Fruit fly (Drosophila melanogaster) whole organism, embryonic: Measurements from ENCODE around the gene CG34176.
A peak's percentile ranks its signal among the peaks of the same experiment; 100 is the strongest.

ENCODE experiments used
- ATbp ChIP-seq: fragments of 200-800 bp; sonication (Bioruptor generic); optimal IDR thresholded peaks from 2 replicates; lab custom pipeline; 2017; ENCODE audit warnings: missing biosample characterization, mild to moderate bottlenecking, missing genetic modification characterization, missing genetic modification reagents
- Abd-B ChIP-seq: fragments of 200-800 bp; sonication (Bioruptor generic); optimal IDR thresholded peaks from 2 replicates; lab custom pipeline; 2018; ENCODE audit warnings: missing biosample characterization, mild to moderate bottlenecking, missing genetic modification characterization, moderate library complexity
- CG1024 ChIP-seq: fragments of 200-800 bp; sonication (Bioruptor generic); IDR thresholded peaks from 2 replicates; pipeline ENCODE4 v1.3.6; 2022; ENCODE audit warnings: missing biosample characterization, missing genetic modification characterization
- CG10431 ChIP-seq: fragments of 200-800 bp; sonication (Bioruptor generic); optimal IDR thresholded peaks from 3 replicates; lab custom pipeline; 2018; ENCODE audit warnings: missing biosample characterization, mild to moderate bottlenecking, missing genetic modification characterization
- CG10543 ChIP-seq: fragments of 200-800 bp; sonication (Bioruptor generic); optimal IDR thresholded peaks from 3 replicates; lab custom pipeline; 2017; ENCODE audit warnings: missing biosample characterization, mild to moderate bottlenecking, missing genetic modification characterization, moderate library complexity
- CG11723 ChIP-seq: fragments of 200-800 bp; sonication (Bioruptor generic); optimal IDR thresholded peaks from 2 replicates; lab custom pipeline; 2017; ENCODE audit warnings: missing biosample characterization, mild to moderate bottlenecking, missing genetic modification characterization
- CG12769 ChIP-seq: fragments of 200-800 bp; sonication (Bioruptor generic); optimal IDR thresholded peaks from 2 replicates; lab custom pipeline; 2019; ENCODE audit warnings: missing biosample characterization, mild to moderate bottlenecking, missing genetic modification characterization, moderate library complexity
- CG13894 ChIP-seq: fragments of 200-800 bp; sonication (Bioruptor generic); optimal IDR thresholded peaks from 3 replicates; lab custom pipeline; 2018; ENCODE audit warnings: missing biosample characterization, mild to moderate bottlenecking, missing genetic modification characterization, moderate library complexity
- CG15479 ChIP-seq: fragments of 200-800 bp; sonication (Bioruptor generic); optimal IDR thresholded peaks from 3 replicates; lab custom pipeline; 2019; ENCODE audit warnings: missing biosample characterization, mild to moderate bottlenecking, missing genetic modification characterization, moderate library complexity
- CG15696 ChIP-seq: fragments of 200-800 bp; sonication (Bioruptor generic); optimal IDR thresholded peaks from 2 replicates; lab custom pipeline; 2019; ENCODE audit warnings: missing biosample characterization, mild to moderate bottlenecking, missing genetic modification characterization, moderate library complexity
- CG16815 ChIP-seq: fragments of 200-800 bp; sonication (Bioruptor generic); optimal IDR thresholded peaks from 3 replicates; lab custom pipeline; 2017; ENCODE audit warnings: missing biosample characterization, mild to moderate bottlenecking, missing genetic modification characterization
- CG2199 ChIP-seq: fragments of 200-800 bp; sonication (Bioruptor generic); IDR thresholded peaks from 3 replicates; pipeline ENCODE4 v1.3.6; 2022; ENCODE audit warnings: missing biosample characterization, missing genetic modification characterization
- CG30403 ChIP-seq: fragments of 200-800 bp; sonication (Bioruptor generic); optimal IDR thresholded peaks from 3 replicates; lab custom pipeline; 2016; ENCODE audit warnings: missing biosample characterization, missing genetic modification characterization
- CG34422 ChIP-seq: fragments of 200-800 bp; sonication (Bioruptor generic); IDR thresholded peaks from 3 replicates; pipeline ENCODE4 v1.3.6; 2022; ENCODE audit warnings: missing biosample characterization, missing genetic modification characterization
- CG4282 ChIP-seq: fragments of 200-800 bp; sonication (Bioruptor generic); optimal IDR thresholded peaks from 2 replicates; lab custom pipeline; 2016; ENCODE audit warnings: missing biosample characterization, missing genetic modification characterization
- CG43689 ChIP-seq: fragments of 200-800 bp; sonication (Bioruptor generic); IDR thresholded peaks from 2 replicates; pipeline ENCODE4 v1.3.6; 2022; ENCODE audit warnings: missing biosample characterization, missing genetic modification characterization
- CG6254 ChIP-seq: fragments of 200-800 bp; sonication (Bioruptor generic); optimal IDR thresholded peaks from 3 replicates; lab custom pipeline; 2017; ENCODE audit warnings: mild to moderate bottlenecking, missing biosample characterization, missing genetic modification reagents, missing genetic modification characterization
- CG7987 ChIP-seq: fragments of 200-800 bp; sonication (Bioruptor generic); optimal IDR thresholded peaks from 2 replicates; lab custom pipeline; 2018; ENCODE audit warnings: missing biosample characterization, mild to moderate bottlenecking, missing genetic modification characterization, moderate library complexity
- CG8290 ChIP-seq, 3 experiments: fragments of 200-800 bp; sonication (Bioruptor generic); optimal IDR thresholded peaks; 2 replicates each; lab custom pipeline; 2016 to 2019; ENCODE audit warnings: missing biosample characterization in 3 of 3, missing genetic modification characterization in 3 of 3, mild to moderate bottlenecking in 2 of 3, moderate library complexity in 1 of 3
- CG8924 ChIP-seq: fragments of 200-800 bp; optimal IDR thresholded peaks from 3 replicates; lab custom pipeline; 2019; ENCODE audit warnings: missing biosample characterization, mild to moderate bottlenecking, missing genetic modification characterization, moderate library complexity
- Ets97D ChIP-seq: fragments of 200-800 bp; sonication (Bioruptor generic); optimal IDR thresholded peaks from 3 replicates; lab custom pipeline; 2016; ENCODE audit warnings: missing biosample characterization, missing genetic modification characterization
- Hmr ChIP-seq: fragments of 200-800 bp; sonication (Bioruptor generic); optimal IDR thresholded peaks from 3 replicates; lab custom pipeline; 2017; ENCODE audit warnings: mild to moderate bottlenecking, missing biosample characterization, missing genetic modification reagents, missing genetic modification characterization
- Hmx ChIP-seq: fragments of 200-800 bp; sonication (Bioruptor generic); optimal IDR thresholded peaks from 2 replicates; lab custom pipeline; 2016; ENCODE audit warnings: missing biosample characterization, missing genetic modification characterization
- Optix ChIP-seq: fragments of 200-800 bp; sonication (Bioruptor generic); IDR thresholded peaks from 3 replicates; pipeline ENCODE4 v1.3.6; 2022; ENCODE audit warnings: missing biosample characterization, missing genetic modification characterization
- PHDP ChIP-seq: fragments of 200-800 bp; sonication (Bioruptor generic); optimal IDR thresholded peaks from 3 replicates; lab custom pipeline; 2018; ENCODE audit warnings: missing biosample characterization, mild to moderate bottlenecking, missing genetic modification characterization, moderate library complexity
- YL-1 ChIP-seq: fragments of 200-800 bp; sonication (Bioruptor generic); optimal IDR thresholded peaks from 3 replicates; lab custom pipeline; 2017; ENCODE audit warnings: missing biosample characterization, mild to moderate bottlenecking, missing genetic modification characterization
- cato ChIP-seq: fragments of 200-800 bp; sonication (Bioruptor generic); optimal IDR thresholded peaks from 2 replicates; lab custom pipeline; 2016; ENCODE audit warnings: missing biosample characterization, missing genetic modification characterization, borderline replicate concordance
- chinmo ChIP-seq: fragments of 200-800 bp; sonication (Bioruptor generic); IDR thresholded peaks from 4 replicates; pipeline ENCODE4 v1.3.6; 2022; ENCODE audit warnings: missing biosample characterization, missing genetic modification characterization; ENCODE audit not compliant: partially characterized antibody
- da ChIP-seq: fragments of 200-800 bp; sonication (Bioruptor generic); optimal IDR thresholded peaks from 2 replicates; lab custom pipeline; 2016; ENCODE audit warnings: missing biosample characterization, missing genetic modification characterization
- her ChIP-seq: fragments of 200-800 bp; sonication (Bioruptor generic); optimal IDR thresholded peaks from 2 replicates; lab custom pipeline; 2016; ENCODE audit warnings: missing biosample characterization, missing genetic modification characterization
- inv ChIP-seq: fragments of 200-800 bp; sonication (Bioruptor generic); IDR thresholded peaks from 2 replicates; pipeline ENCODE4 v1.3.6; 2022; ENCODE audit warnings: missing biosample characterization, missing genetic modification characterization; ENCODE audit not compliant: partially characterized antibody
- jumu ChIP-seq: fragments of 200-800 bp; sonication (Bioruptor generic); optimal IDR thresholded peaks from 3 replicates; lab custom pipeline; 2016; ENCODE audit warnings: missing biosample characterization, missing genetic modification characterization
- nau ChIP-seq: fragments of 200-800 bp; sonication (Bioruptor generic); optimal IDR thresholded peaks from 3 replicates; lab custom pipeline; 2017; ENCODE audit warnings: missing biosample characterization, mild to moderate bottlenecking, missing genetic modification characterization, missing genetic modification reagents
- nmo ChIP-seq: fragments of 200-800 bp; sonication (Bioruptor generic); optimal IDR thresholded peaks from 2 replicates; lab custom pipeline; 2018; ENCODE audit warnings: missing biosample characterization, mild to moderate bottlenecking, missing genetic modification characterization, moderate library complexity
- prd ChIP-seq, 3 experiments: fragments of >200 bp in 2 of 3; fragments of 200-800 bp in 1 of 3; sonication (Bioruptor generic) in 1 of 3; optimal IDR thresholded peaks in 2 of 3; IDR thresholded peaks in 1 of 3; 2 replicates in 2 of 3; 3 replicates in 1 of 3; pipeline versions ENCODE4 v1.3.6 to Lab custom; 2017 to 2022; ENCODE audit warnings: missing biosample characterization in 1 of 3, missing genetic modification characterization in 1 of 3
- pros ChIP-seq: fragments of 200-800 bp; sonication (Bioruptor generic); optimal IDR thresholded peaks from 3 replicates; lab custom pipeline; 2019; ENCODE audit warnings: missing biosample characterization, mild to moderate bottlenecking, missing genetic modification characterization, moderate library complexity
- ranshi ChIP-seq: fragments of 200-800 bp; sonication (Bioruptor generic); IDR thresholded peaks from 2 replicates; pipeline ENCODE4 v1.3.6; 2022; ENCODE audit warnings: missing biosample characterization, missing genetic modification characterization
- sd ChIP-seq: fragments of 200-800 bp; sonication (Bioruptor generic); optimal IDR thresholded peaks from 3 replicates; lab custom pipeline; 2018; ENCODE audit warnings: missing biosample characterization, mild to moderate bottlenecking, missing genetic modification characterization, moderate library complexity
- shn ChIP-seq: fragments of 200-800 bp; sonication (Bioruptor generic); optimal IDR thresholded peaks from 3 replicates; lab custom pipeline; 2016; ENCODE audit warnings: missing biosample characterization, missing genetic modification characterization
- tio ChIP-seq: fragments of 200-800 bp; sonication (Bioruptor generic); optimal IDR thresholded peaks from 2 replicates; lab custom pipeline; 2017; ENCODE audit warnings: missing biosample characterization, missing genetic modification characterization, inconsistent platforms
- tll ChIP-seq, 2 experiments: fragments of 200-800 bp in 1 of 2; fragments of >200 bp in 1 of 2; sonication (Bioruptor generic) in 1 of 2; optimal IDR thresholded peaks; 2 replicates each; lab custom pipeline; 2017 to 2019; ENCODE audit warnings: missing biosample characterization in 2 of 2, missing genetic modification characterization in 2 of 2, mild to moderate bottlenecking in 1 of 2, moderate library complexity in 1 of 2
- twi ChIP-seq: fragments of 200-800 bp; optimal IDR thresholded peaks from 2 replicates; lab custom pipeline; 2019; ENCODE audit warnings: missing biosample characterization, mild to moderate bottlenecking, missing genetic modification characterization, moderate library complexity
- vfl ChIP-seq: fragments of 200-800 bp; sonication (Bioruptor generic); optimal IDR thresholded peaks from 2 replicates; lab custom pipeline; 2016; ENCODE audit warnings: missing biosample characterization, missing genetic modification characterization
- vvl ChIP-seq: fragments of 200-800 bp; sonication (Bioruptor generic); IDR thresholded peaks from 2 replicates; pipeline ENCODE4 v1.3.6; 2022; ENCODE audit warnings: missing biosample characterization, missing genetic modification characterization
- zfh1 ChIP-seq: fragments of 200-800 bp; sonication (Bioruptor generic); IDR thresholded peaks from 3 replicates; pipeline ENCODE4 v1.3.6; 2022; ENCODE audit warnings: missing biosample characterization, missing genetic modification characterization

The CG34176 gene

dm6 chr2L:4031203-4032096 is 27.6 kb downstream of the CG34176 start, which contains the start of gene ed (continued):
- TF ChIP-seq CG30403 (no peak), tll (GFP tag; optimal IDR thresholded peaks at IDR 0.05; lab: Kevin White, UChicago) (peak in 1 of 2 experiments; percentile 46), inv (GFP tag; lab: Robert Waterston, UW) (0 out of 2 replicates have a peak, but pooled peaks have one; percentile 8), CG7987 (peak; percentile 18), nau (GFP tag; lab: Kevin White, UChicago) (peak; percentile 23), Hmr (GFP tag; lab: Kevin White, UChicago) (peak; percentile 2), YL-1 (peak; percentile 33), nmo (GFP tag; lab: Kevin White, UChicago) (peak; percentile 0), her (GFP tag; lab: Kevin White, UChicago) (peak; percentile 69), PHDP (peak; percentile 22), CG15696 (peak; percentile 33), vfl (peak; percentile 10), CG12769 (peak; percentile 15), tio (GFP tag; lab: Kevin White, UChicago) (no peak), CG10431 (GFP tag; lab: Kevin White, UChicago) (peak; percentile 20), zfh1 (GFP tag; lab: Robert Waterston, UW) (peak; percentile 5; the same call in 1 of the 3 replicates), CG43689 (GFP tag; lab: Robert Waterston, UW) (no peak)

- TF ChIP-seq Abd-B (GFP tag; lab: Kevin White, UChicago) (no peak), CG15479 (GFP tag; lab: Kevin White, UChicago) (peak; percentile 44), twi (tag; lab: Kevin White, UChicago) (peak; percentile 52), CG8924 (tag; lab: Kevin White, UChicago) (peak; percentile 0), pros (peak; percentile 90), tll (GFP tag; optimal IDR thresholded peaks at IDR 0.05; lab: Kevin White, UChicago) (peak in 1 of 2 experiments; percentile 33), CG2199 (GFP tag; lab: Robert Waterston, UW) (peak; percentile 40; the same call in 1 of the 3 replicates), jumu (GFP tag; lab: Kevin White, UChicago) (no peak)
- TF ChIP-seq, all 482 proteins: peak for 6
These were observed 30.4 kb downstream of the CG34176 start for dm6 chr2L:4034300-4034699.

DNA sequence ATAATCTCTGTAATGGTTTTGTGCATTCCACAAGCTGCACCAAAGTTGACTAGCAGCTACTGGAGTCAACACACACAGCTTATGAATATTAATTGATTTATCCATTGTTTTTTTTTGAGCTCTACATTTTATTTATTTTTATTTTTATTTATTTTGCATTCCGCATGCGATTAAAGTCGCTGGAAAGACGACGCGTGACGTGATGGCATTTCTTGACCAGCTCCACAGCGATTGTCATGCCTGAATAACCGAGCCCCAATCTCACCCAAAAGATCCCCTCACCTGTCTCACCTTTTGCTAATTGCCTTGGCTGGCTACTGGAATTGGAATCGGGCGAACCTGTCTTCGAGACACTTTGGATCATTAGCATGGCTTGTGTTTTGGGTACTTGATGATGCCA is 32.4 kb downstream of the CG34176 start:
- TF ChIP-seq vvl (GFP tag; lab: Robert Waterston, UW) (peak; percentile 43; the same call in 1 of the 2 replicates), CG13894 (tag; lab: Kevin White, UChicago) (no peak), cato (no peak), prd (optimal IDR thresholded peaks at IDR 0.05; lab: Kevin White, UChicago) (no peak), prd (GFP tag; IDR thresholded peaks at IDR 0.05; lab: Robert Waterston, UW) (no peak), chinmo (0 out of 4 replicates have a peak, but pooled peaks have one; percentile 77), CG16815 (no peak), CG6254 (GFP tag; lab: Kevin White, UChicago) (no peak), CG11723 (GFP tag; lab: Kevin White, UChicago) (no peak), sd (tag; lab: Kevin White, UChicago) (peak; percentile 58), Optix (GFP tag; lab: Robert Waterston, UW) (no peak), Hmx (GFP tag; lab: Kevin White, UChicago) (no peak), ranshi (no peak), CG8290 (GFP tag; optimal IDR thresholded peaks at IDR 0.05; lab: Kevin White, UChicago) (no peak), CG8290 (tag; optimal IDR thresholded peaks at IDR 0.05; lab: Kevin White, UChicago) (no peak), Ets97D (no peak), CG10543 (GFP tag; lab: Kevin White, UChicago) (no peak), da (GFP tag; lab: Kevin White, UChicago) (no peak), CG1024 (GFP tag; lab: Robert Waterston, UW) (no peak), CG34422 (GFP tag; lab: Robert Waterston, UW) (no peak), shn (GFP tag; lab: Kevin White, UChicago) (no peak), CG4282 (GFP tag; lab: Kevin White, UChicago) (no peak), ATbp (GFP tag; lab: Kevin White, UChicago) (no peak)
